Fruit fly (Drosophila melanogaster): Measurements from ENCODE around the gene Tbc1d8-9.

Gene Tbc1d8-9

dm6 chr3L:21300280-21300679 is 43.2 kb downstream of the Tbc1d8-9 start, which contains the start of gene Cpr78Cc:
Gene Cpr78Cc, plus strand, starts transcription at chr3L:21300580.
- TF ChIP-seq CG33017 (tag; optimal IDR thresholded peaks at IDR 0.05) (no peak), toe (GFP tag; optimal IDR thresholded peaks at IDR 0.05) (no peak), CG11617 (GFP tag; optimal IDR thresholded peaks at IDR 0.05) (no peak), CG7101 (tag; optimal IDR thresholded peaks at IDR 0.05) (no peak), Hr96 (GFP tag; optimal IDR thresholded peaks at IDR 0.05) (no peak), cic (GFP tag; optimal IDR thresholded peaks at IDR 0.05) (no peak), cnc (optimal IDR thresholded peaks at IDR 0.05) (no peak), kay (GFP tag; ENCODE audit: borderline replicate concordance) (no peak), Clk (GFP tag; optimal IDR thresholded peaks at IDR 0.05) (no peak), pad (GFP tag; optimal IDR thresholded peaks at IDR 0.05) (no peak), CG5204 (GFP tag; optimal IDR thresholded peaks at IDR 0.05) (no peak), CG14711 (tag; optimal IDR thresholded peaks at IDR 0.05) (no peak), tj (GFP tag; optimal IDR thresholded peaks at IDR 0.05) (no peak), CG7045 (GFP tag; optimal IDR thresholded peaks at IDR 0.05) (no peak), CG1620 (GFP tag; optimal IDR thresholded peaks at IDR 0.05) (no peak), Mnt (GFP tag; optimal IDR thresholded peaks at IDR 0.05) (no peak), CG12768 (GFP tag; optimal IDR thresholded peaks at IDR 0.05) (no peak), bab1 (GFP tag; optimal IDR thresholded peaks at IDR 0.05) (no peak)

dm6 chr3L:21299203-21299602 is 44.3 kb downstream of the Tbc1d8-9 start:
- TF ChIP-seq Clk (GFP tag; optimal IDR thresholded peaks at IDR 0.05), result no peak
- TF ChIP-seq tj (GFP tag; optimal IDR thresholded peaks at IDR 0.05), result no peak
- TF ChIP-seq CG14711 (tag; optimal IDR thresholded peaks at IDR 0.05), result no peak

- no peak for TF ChIP-seq CG12768 (GFP tag; optimal IDR thresholded peaks at IDR 0.05)
- no peak for TF ChIP-seq CG7045 (GFP tag; optimal IDR thresholded peaks at IDR 0.05)
- no peak for TF ChIP-seq Clk (GFP tag; optimal IDR thresholded peaks at IDR 0.05)
- TF ChIP-seq pad (GFP tag; optimal IDR thresholded peaks at IDR 0.05), result no peak
- TF ChIP-seq CG33017 (tag; optimal IDR thresholded peaks at IDR 0.05), result no peak
- TF ChIP-seq Mnt (GFP tag; optimal IDR thresholded peaks at IDR 0.05), result no peak
- TF ChIP-seq CG5204 (GFP tag; optimal IDR thresholded peaks at IDR 0.05), result no peak
- TF ChIP-seq CG7101 (tag; optimal IDR thresholded peaks at IDR 0.05), result no peak
- TF ChIP-seq Hr96 (GFP tag; optimal IDR thresholded peaks at IDR 0.05), result no peak
- no peak for TF ChIP-seq toe (GFP tag; optimal IDR thresholded peaks at IDR 0.05)
Measured at dm6 chr3L:21298375-21298774, 45.1 kb downstream of the Tbc1d8-9 start, which contains the start of gene CG43702. Gene CG43702, plus strand, starts transcription at chr3L:21298675.

dm6 chr3L:21297703-21298102 is 45.8 kb downstream of the Tbc1d8-9 start, which contains the start of gene Edg78E:
Gene Edg78E, minus strand, starts transcription at chr3L:21297803.
- no peak for TF ChIP-seq toe (GFP tag; optimal IDR thresholded peaks at IDR 0.05)
- no peak for TF ChIP-seq Crg-1 (GFP tag; optimal IDR thresholded peaks at IDR 0.05)
- no peak for TF ChIP-seq cnc (optimal IDR thresholded peaks at IDR 0.05)

dm6 chr3L:21294202-21294601 is 49.3 kb downstream of the Tbc1d8-9 start, which contains the start of gene Cpr78Cb:
Gene Cpr78Cb, plus strand, starts transcription at chr3L:21294492.
- no peak for TF ChIP-seq cic (GFP tag; optimal IDR thresholded peaks at IDR 0.05)
- TF ChIP-seq Crg-1 (GFP tag; optimal IDR thresholded peaks at IDR 0.05), result no peak
- no peak for TF ChIP-seq Hr96 (GFP tag; optimal IDR thresholded peaks at IDR 0.05)
- no peak for TF ChIP-seq toe (GFP tag; optimal IDR thresholded peaks at IDR 0.05)
- no peak for TF ChIP-seq CG33017 (tag; optimal IDR thresholded peaks at IDR 0.05)
- TF ChIP-seq CG11617 (GFP tag; optimal IDR thresholded peaks at IDR 0.05), result no peak
- TF ChIP-seq CG1620 (GFP tag; optimal IDR thresholded peaks at IDR 0.05), result no peak
- no peak for TF ChIP-seq bab1 (GFP tag; optimal IDR thresholded peaks at IDR 0.05)
- no peak for TF ChIP-seq kay (GFP tag; ENCODE audit: borderline replicate concordance)
- no peak for TF ChIP-seq CG5204 (GFP tag; optimal IDR thresholded peaks at IDR 0.05)
- no peak for TF ChIP-seq CG7101 (tag; optimal IDR thresholded peaks at IDR 0.05)
- TF ChIP-seq CG14711 (tag; optimal IDR thresholded peaks at IDR 0.05), result no peak
- no peak for TF ChIP-seq Mnt (GFP tag; optimal IDR thresholded peaks at IDR 0.05)
- TF ChIP-seq Clk (GFP tag; optimal IDR thresholded peaks at IDR 0.05), result no peak

dm6 chr3L:21292700-21293099 is 50.8 kb downstream of the Tbc1d8-9 start, which contains the start of gene Cpr78Ca:
Gene Cpr78Ca, minus strand, starts transcription at chr3L:21292800.
- TF ChIP-seq Crg-1 (GFP tag; optimal IDR thresholded peaks at IDR 0.05) (no peak), CG1620 (GFP tag; optimal IDR thresholded peaks at IDR 0.05) (no peak), tj (GFP tag; optimal IDR thresholded peaks at IDR 0.05) (no peak), Hr96 (GFP tag; optimal IDR thresholded peaks at IDR 0.05) (no peak), CG33017 (tag; optimal IDR thresholded peaks at IDR 0.05) (no peak), cic (GFP tag; optimal IDR thresholded peaks at IDR 0.05) (no peak), bab1 (GFP tag; optimal IDR thresholded peaks at IDR 0.05) (no peak), ovo (GFP tag; optimal IDR thresholded peaks at IDR 0.05) (no peak), pad (GFP tag; optimal IDR thresholded peaks at IDR 0.05) (no peak), cnc (optimal IDR thresholded peaks at IDR 0.05) (no peak), toe (GFP tag; optimal IDR thresholded peaks at IDR 0.05) (no peak), CG5204 (GFP tag; optimal IDR thresholded peaks at IDR 0.05) (no peak), Mnt (GFP tag; optimal IDR thresholded peaks at IDR 0.05) (no peak)

dm6 chr3L:21291055-21291454 is 52.5 kb downstream of the Tbc1d8-9 start:
- TF ChIP-seq toe (GFP tag; optimal IDR thresholded peaks at IDR 0.05) (no peak), Mnt (GFP tag; optimal IDR thresholded peaks at IDR 0.05) (no peak), CG5204 (GFP tag; optimal IDR thresholded peaks at IDR 0.05) (no peak), CG7045 (GFP tag; optimal IDR thresholded peaks at IDR 0.05) (no peak), cnc (optimal IDR thresholded peaks at IDR 0.05) (no peak), bab1 (GFP tag; optimal IDR thresholded peaks at IDR 0.05) (no peak), CG11617 (GFP tag; optimal IDR thresholded peaks at IDR 0.05) (no peak), Crg-1 (GFP tag; optimal IDR thresholded peaks at IDR 0.05) (no peak), CG14711 (tag; optimal IDR thresholded peaks at IDR 0.05) (no peak), CG7101 (tag; optimal IDR thresholded peaks at IDR 0.05) (no peak)
